Worm (Caenorhabditis elegans) whole organism, young adult: ENCODE measurements around the gene K10C2.6.

Experiments
- B0019.2 ChIP-seq: fragments of 200-800 bp; sonication (Bioruptor generic); conservative IDR thresholded peaks from 2 replicates; pipeline ENCODE4 v1.3.6; 2022; ENCODE audit warnings: missing genetic modification reagents, missing genetic modification characterization, missing compliant biosample characterization
- B0035.1 ChIP-seq: sonication (generic microtip); optimal IDR thresholded peaks from 2 replicates; lab custom pipeline; 2016; ENCODE audit warnings: missing genetic modification characterization, mild to moderate bottlenecking, missing compliant biosample characterization, missing genotype, missing genetic modification reagents
- B0336.3 ChIP-seq: fragments of 200-800 bp; sonication (Bioruptor generic); IDR thresholded peaks from 2 replicates; pipeline ENCODE4 v1.3.6; 2022; ENCODE audit warnings: missing genetic modification characterization, missing compliant biosample characterization
- Y56A3A.18 ChIP-seq: fragments of 200-800 bp; sonication (Bioruptor generic); IDR thresholded peaks from 2 replicates; pipeline ENCODE4 v1.3.6; 2022; ENCODE audit warnings: missing genetic modification reagents, missing genetic modification characterization, missing compliant biosample characterization
- ZK185.1 ChIP-seq: sonication (generic microtip); optimal IDR thresholded peaks from 2 replicates; lab custom pipeline; 2016; ENCODE audit warnings: mild to moderate bottlenecking, missing genetic modification characterization, missing compliant biosample characterization; ENCODE audit not compliant: poor library complexity, severe bottlenecking
- aptf-2 ChIP-seq: fragments of 200-800 bp; sonication (Bioruptor generic); conservative IDR thresholded peaks from 2 replicates; pipeline ENCODE4 v1.3.6; 2022; ENCODE audit warnings: missing genetic modification reagents, missing genetic modification characterization, missing compliant biosample characterization
- atf-7 ChIP-seq: sonication (generic microtip); optimal IDR thresholded peaks from 2 replicates; lab custom pipeline; 2017; ENCODE audit warnings: mild to moderate bottlenecking, missing genetic modification characterization, missing compliant biosample characterization
- attf-5 ChIP-seq: fragments of 200-800 bp; sonication (Bioruptor generic); optimal IDR thresholded peaks from 2 replicates; lab custom pipeline; 2018; ENCODE audit warnings: mild to moderate bottlenecking, missing genetic modification characterization, missing compliant biosample characterization
- cebp-1 ChIP-seq, 2 experiments: fragments of 200-800 bp in 1 of 2; sonication (Bioruptor generic) in 1 of 2; sonication (generic microtip) in 1 of 2; IDR thresholded peaks in 1 of 2; optimal IDR thresholded peaks in 1 of 2; 2 replicates each; pipeline versions ENCODE4 v1.3.6 to Lab custom; 2017 to 2022; ENCODE audit warnings: missing compliant biosample characterization in 2 of 2, missing genetic modification characterization in 2 of 2, mild to moderate bottlenecking in 1 of 2, missing genetic modification reagents in 1 of 2, moderate library complexity in 1 of 2
- chd-7 ChIP-seq: sonication (generic microtip); optimal IDR thresholded peaks from 2 replicates; lab custom pipeline; 2016; ENCODE audit warnings: mild to moderate bottlenecking, missing genetic modification characterization, moderate library complexity, missing compliant biosample characterization
- dox-1 ChIP-seq: fragments of 200-800 bp; sonication (Bioruptor generic); IDR thresholded peaks from 2 replicates; pipeline ENCODE4 v1.3.6; 2022; ENCODE audit warnings: missing genetic modification reagents, missing genetic modification characterization, missing compliant biosample characterization
- dpl-1 ChIP-seq: fragments of 150-350 bp; optimal IDR thresholded peaks from 2 replicates; lab custom pipeline; 2014; ENCODE audit warnings: missing biosample characterization, missing genetic modification reagents, missing genetic modification characterization
- egl-18 ChIP-seq: fragments of 200-800 bp; sonication (Bioruptor generic); IDR thresholded peaks from 2 replicates; pipeline ENCODE4 v1.3.6; 2022; ENCODE audit warnings: missing genetic modification reagents, missing genetic modification characterization, missing compliant biosample characterization
- ets-4 ChIP-seq: fragments of 200-800 bp; sonication (Bioruptor generic); optimal IDR thresholded peaks from 2 replicates; lab custom pipeline; 2018; ENCODE audit warnings: mild to moderate bottlenecking, missing genetic modification characterization, missing compliant biosample characterization
- gei-17 ChIP-seq: fragments of 200-800 bp; sonication (Bioruptor generic); optimal IDR thresholded peaks from 2 replicates; lab custom pipeline; 2018; ENCODE audit warnings: mild to moderate bottlenecking, missing genetic modification characterization, missing compliant biosample characterization
- hmg-1.2 ChIP-seq: fragments of 200-800 bp; sonication (Bioruptor generic); IDR thresholded peaks from 2 replicates; pipeline ENCODE4 v1.3.6; 2022; ENCODE audit warnings: missing genetic modification reagents, missing genetic modification characterization, missing compliant biosample characterization
- let-526 ChIP-seq: fragments of 200-800 bp; sonication (Bioruptor generic); IDR thresholded peaks from 2 replicates; pipeline ENCODE4 v1.3.6; 2022; ENCODE audit warnings: missing genetic modification reagents, missing genetic modification characterization, missing compliant biosample characterization
- let-607 ChIP-seq, 2 experiments: fragments of 200-800 bp in 1 of 2; sonication (Bioruptor generic) in 1 of 2; sonication (generic microtip) in 1 of 2; optimal IDR thresholded peaks; 2 replicates each; lab custom pipeline; 2016 to 2018; ENCODE audit warnings: mild to moderate bottlenecking in 2 of 2, missing compliant biosample characterization in 2 of 2, missing genetic modification characterization in 2 of 2, moderate library complexity in 2 of 2, missing genotype in 1 of 2
- lin-40 ChIP-seq: sonication (generic microtip); optimal IDR thresholded peaks from 2 replicates; lab custom pipeline; 2016; ENCODE audit warnings: missing genetic modification characterization, mild to moderate bottlenecking, missing compliant biosample characterization, missing genotype, missing genetic modification reagents
- lin-54 ChIP-seq: fragments of 200-800 bp; sonication (Bioruptor generic); optimal IDR thresholded peaks from 2 replicates; lab custom pipeline; 2018; ENCODE audit warnings: mild to moderate bottlenecking, missing genetic modification characterization, missing compliant biosample characterization
- nfya-2 ChIP-seq: fragments of 200-800 bp; sonication (Bioruptor generic); IDR thresholded peaks from 2 replicates; pipeline ENCODE4 v1.3.6; 2022; ENCODE audit warnings: missing genetic modification reagents, missing genetic modification characterization, missing compliant biosample characterization
- nhr-179 ChIP-seq: sonication (generic microtip); optimal IDR thresholded peaks from 2 replicates; lab custom pipeline; 2016; ENCODE audit warnings: mild to moderate bottlenecking, missing genetic modification characterization, missing compliant biosample characterization
- nhr-27 ChIP-seq: fragments of 200-800 bp; sonication (Bioruptor generic); optimal IDR thresholded peaks from 2 replicates; lab custom pipeline; 2018; ENCODE audit warnings: mild to moderate bottlenecking, missing genetic modification characterization, moderate library complexity, missing compliant biosample characterization
- nhr-80 ChIP-seq: sonication (generic microtip); optimal IDR thresholded peaks from 2 replicates; lab custom pipeline; 2016; ENCODE audit warnings: missing genetic modification characterization, missing compliant biosample characterization
- rec-8 ChIP-seq, 2 experiments: sonication (generic microtip); optimal IDR thresholded peaks; 2 replicates each; lab custom pipeline; 2016; ENCODE audit warnings: mild to moderate bottlenecking in 2 of 2, missing genetic modification characterization in 2 of 2, missing genetic modification reagents in 2 of 2, missing genotype in 2 of 2, missing biosample characterization in 1 of 2, missing compliant biosample characterization in 1 of 2, moderate library complexity in 1 of 2
- rpc-1 ChIP-seq, 2 experiments: fragments of 150-350 bp in 1 of 2; sonication (generic microtip) in 1 of 2; optimal IDR thresholded peaks; 2 replicates each; lab custom pipeline; 2014 to 2018; ENCODE audit warnings: missing biosample characterization in 1 of 2, missing genetic modification characterization in 1 of 2, missing genetic modification reagents in 1 of 2, missing genotype in 1 of 2
- sdz-38 ChIP-seq: sonication (generic microtip); optimal IDR thresholded peaks from 2 replicates; lab custom pipeline; 2016; ENCODE audit warnings: missing genotype, missing genetic modification characterization, missing compliant biosample characterization
- somi-1 ChIP-seq: fragments of 200-800 bp; sonication (Bioruptor generic); optimal IDR thresholded peaks from 2 replicates; lab custom pipeline; 2018; ENCODE audit warnings: mild to moderate bottlenecking, missing genetic modification characterization, missing compliant biosample characterization
- sptf-2 ChIP-seq: fragments of 200-800 bp; sonication (Bioruptor generic); optimal IDR thresholded peaks from 2 replicates; lab custom pipeline; 2018; ENCODE audit warnings: mild to moderate bottlenecking, missing genetic modification characterization, missing compliant biosample characterization
- tbp1 ChIP-seq: fragments of 200-800 bp; sonication (Bioruptor generic); optimal IDR thresholded peaks from 2 replicates; lab custom pipeline; 2018; ENCODE audit warnings: mild to moderate bottlenecking, missing genetic modification characterization, missing compliant biosample characterization
- unc-62 ChIP-seq: fragments of 150-350 bp; optimal IDR thresholded peaks from 2 replicates; lab custom pipeline; 2014; ENCODE audit warnings: missing biosample characterization, missing genetic modification reagents, missing genetic modification characterization
- zfh-2 ChIP-seq: fragments of 200-800 bp; sonication (Bioruptor generic); conservative IDR thresholded peaks from 2 replicates; pipeline ENCODE4 v1.3.6; 2022; ENCODE audit warnings: missing genetic modification reagents, missing genetic modification characterization, missing compliant biosample characterization
- ztf-22 ChIP-seq: fragments of 200-800 bp; sonication (Bioruptor generic); optimal IDR thresholded peaks from 2 replicates; lab custom pipeline; 2018; ENCODE audit warnings: mild to moderate bottlenecking, missing genetic modification characterization, moderate library complexity, missing compliant biosample characterization
- ztf-26 ChIP-seq: sonication (generic microtip); optimal IDR thresholded peaks from 2 replicates; lab custom pipeline; 2017; ENCODE audit warnings: missing genetic modification characterization, missing compliant biosample characterization

The K10C2.6 gene

ce11 chrX:6445239-6445638 lies 6.0 kb upstream of the K10C2.6 start:
- TF ChIP-seq aptf-2 (GFP tag; lab: Robert Waterston, UW) = no peak
- peak; percentile 23 for TF ChIP-seq nhr-80 (tag; lab: Kevin White, UChicago)

- no peak for TF ChIP-seq chd-7
- TF ChIP-seq nhr-27 = no peak
- no peak for TF ChIP-seq sptf-2
- TF ChIP-seq ztf-26 (tag; lab: Kevin White, UChicago) = no peak
- TF ChIP-seq dpl-1 = no peak
- TF ChIP-seq let-526 = no peak
- no peak for TF ChIP-seq rpc-1 (optimal IDR thresholded peaks at IDR 0.05; lab: Kevin White, UChicago)
- TF ChIP-seq rpc-1 (tag; optimal IDR thresholded peaks at IDR 0.05; lab: Kevin White, UChicago) = no peak
- TF ChIP-seq sdz-38 (tag; lab: Kevin White, UChicago) = no peak
- TF ChIP-seq B0035.1 (tag; lab: Kevin White, UChicago) = no peak
These were observed 4.7 kb upstream of the K10C2.6 start, which contains the start of gene asp-14 for ce11 chrX:6446564-6446963. Gene asp-14 (minus strand): TSS chrX:6446664.

- TF ChIP-seq rec-8 (tag; optimal IDR thresholded peaks at IDR 0.05; lab: Kevin White, UChicago) (no peak), lin-40 (tag; lab: Kevin White, UChicago) (peak; percentile 69), lin-54 (GFP tag; lab: Kevin White, UChicago) (no peak), unc-62 (GFP tag; lab: Kevin White, UChicago) (peak; percentile 71), somi-1 (GFP tag; lab: Kevin White, UChicago) (peak; percentile 39), nhr-80 (tag; lab: Kevin White, UChicago) (peak; percentile 81), nfya-2 (GFP tag; lab: Robert Waterston, UW) (0 out of 2 replicates have a peak, but pooled peaks have one; percentile 50), cebp-1 (GFP tag; IDR thresholded peaks at IDR 0.05; lab: Robert Waterston, UW) (peak; percentile 91), cebp-1 (tag; optimal IDR thresholded peaks at IDR 0.05; lab: Kevin White, UChicago) (peak; percentile 96), egl-18 (GFP tag; lab: Robert Waterston, UW) (no peak), hmg-1.2 (GFP tag; lab: Robert Waterston, UW) (peak; percentile 63), gei-17 (GFP tag; lab: Kevin White, UChicago) (peak; percentile 34), atf-7 (tag; lab: Kevin White, UChicago) (peak; percentile 46), B0336.3 (GFP tag; lab: Robert Waterston, UW) (0 out of 2 replicates have a peak, but pooled peaks have one; percentile 28), attf-5 (GFP tag; lab: Kevin White, UChicago) (peak; percentile 10)
- TF ChIP-seq, all 124 proteins: peak for 11
These were observed 2.3 kb upstream of the K10C2.6 start, which contains the start of gene fah-1 for ce11 chrX:6448866-6449400. Gene fah-1 (minus strand): TSS chrX:6448916.

- TF ChIP-seq zfh-2 (no peak), sptf-2 (no peak), ZK185.1 (tag; lab: Kevin White, UChicago) (no peak), lin-40 (tag; lab: Kevin White, UChicago) (no peak), ets-4 (no peak)
These were observed 3.9 kb downstream of the K10C2.6 start, which contains the start of gene nas-33 for ce11 chrX:6455157-6455556. Gene nas-33 (minus strand): TSS chrX:6455257.

- TF ChIP-seq ets-4 (peak; percentile 87), ztf-22 (GFP tag; lab: Kevin White, UChicago) (peak; percentile 60), tbp1 (GFP tag; lab: Kevin White, UChicago) (peak; percentile 25), atf-7 (tag; lab: Kevin White, UChicago) (peak; percentile 50), nhr-80 (tag; lab: Kevin White, UChicago) (peak; percentile 99), let-607 (tag; optimal IDR thresholded peaks at IDR 0.05; lab: Kevin White, UChicago) (peak; percentile 12 to 13), nhr-179 (no peak), B0019.2 (GFP tag; lab: Robert Waterston, UW) (no peak), dox-1 (GFP tag; lab: Robert Waterston, UW) (peak; percentile 74), Y56A3A.18 (GFP tag; lab: Robert Waterston, UW) (peak; percentile 70; the same call in 1 of the 2 replicates)
These were observed 5.3 kb downstream of the K10C2.6 start, which contains the start of gene pept-1 for ce11 chrX:6456567-6456966. Gene pept-1 (plus strand): TSS chrX:6456872.
